Worm (Caenorhabditis elegans) whole organism, early embryonic: ENCODE data around the gene acdh-9.

Experiments
- ceh-13 ChIP-seq: fragments of 200-800 bp; sonication (Bioruptor generic); optimal IDR thresholded peaks from 2 replicates; lab custom pipeline; 2018; ENCODE audit warnings: mild to moderate bottlenecking, missing genetic modification characterization, missing compliant biosample characterization
- ets-7 ChIP-seq: sonication (generic microtip); optimal IDR thresholded peaks from 2 replicates; lab custom pipeline; 2016; ENCODE audit warnings: missing genotype, missing genetic modification characterization, missing compliant biosample characterization
- sea-1 ChIP-seq: fragments of 200-800 bp; sonication (Bioruptor generic); conservative IDR thresholded peaks from 2 replicates; pipeline ENCODE4 v1.3.6; 2022; ENCODE audit warnings: missing genetic modification characterization, missing compliant biosample characterization

DNA sequence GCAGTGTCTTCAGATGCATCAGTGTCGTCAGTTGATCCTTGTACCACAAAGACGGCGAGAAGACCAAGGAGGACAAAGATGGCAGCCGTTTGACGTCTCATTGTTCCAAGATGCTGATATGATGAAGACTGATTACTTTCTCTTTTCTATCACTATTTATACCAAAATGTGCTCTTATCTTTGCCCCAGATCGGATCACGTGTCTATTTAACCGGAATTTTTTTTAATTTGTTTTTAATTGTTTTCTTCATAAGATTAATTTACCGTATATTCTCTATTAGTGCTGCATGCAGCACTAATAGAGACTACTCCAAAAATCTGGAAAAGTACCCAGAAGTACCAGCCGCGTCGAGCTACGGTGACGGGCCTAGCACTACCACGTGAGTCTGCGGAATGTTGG, 33.7 kb downstream of the acdh-9 start, which contains the start of gene msrp-3:
- TF ChIP-seq ceh-13 (GFP tag; lab: Kevin White, UChicago): no peak
- TF ChIP-seq sea-1 (GFP tag; lab: Robert Waterston, UW): no peak
- no peak for TF ChIP-seq ets-7
